Fruit fly (Drosophila melanogaster): ENCODE data around the gene stg.
A peak's percentile ranks its signal among the peaks of the same experiment; 100 is the strongest.

DNA sequence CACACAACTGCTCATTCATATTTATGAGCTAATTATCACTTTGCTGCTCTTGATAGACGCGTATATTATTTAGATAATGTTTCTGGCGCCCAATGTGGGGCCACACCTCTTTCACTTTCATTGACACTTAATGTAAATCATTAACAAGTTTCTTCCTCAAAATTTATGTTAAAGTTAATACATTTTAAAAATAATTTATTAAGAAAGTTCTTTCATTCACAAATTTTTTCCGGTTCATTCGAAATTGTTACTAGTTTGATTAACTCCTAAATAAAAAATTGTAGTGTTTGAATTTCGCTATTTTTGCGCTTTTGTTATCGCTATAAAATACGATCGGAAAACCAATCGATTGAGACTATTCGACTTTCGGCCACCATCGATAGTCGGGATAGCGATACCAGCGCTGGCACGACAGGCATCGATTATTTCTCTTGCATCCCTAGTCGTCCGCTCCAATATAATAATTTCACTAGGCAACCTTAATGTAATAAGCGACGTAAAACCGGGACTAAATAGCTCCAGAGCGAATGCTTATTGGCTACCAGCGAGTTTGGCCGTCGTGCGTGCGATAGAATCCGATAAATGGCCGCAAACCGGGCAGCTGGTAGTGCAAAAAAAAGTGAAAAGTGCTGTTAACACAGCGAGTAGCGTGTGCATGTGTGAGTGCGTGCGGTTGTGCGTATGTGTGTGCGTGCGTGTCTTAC is 26.7 kb downstream of the stg start, which contains the start of gene Usp1:
- TF ChIP-seq CG8478 (optimal IDR thresholded peaks at IDR 0.05) = no peak
- peak in 1 of 2 experiments; percentile 48 for TF ChIP-seq CTCF (optimal IDR thresholded peaks at IDR 0.05)

All from S2 (cell line).